Worm (Caenorhabditis elegans) whole organism, L1 larva: ENCODE measurements around the gene npp-20.

Experiments used
- ceh-82 ChIP-seq, 3 experiments: fragments of 150-350 bp in 1 of 3; sonication (generic microtip) in 2 of 3; optimal IDR thresholded peaks; 2 replicates each; lab custom pipeline; 2014 to 2017; ENCODE audit warnings: missing biosample characterization in 3 of 3, missing genetic modification characterization in 3 of 3
- efl-3 ChIP-seq: fragments of 200-800 bp; sonication (Bioruptor generic); optimal IDR thresholded peaks from 2 replicates; lab custom pipeline; 2018; ENCODE audit warnings: mild to moderate bottlenecking, missing genetic modification characterization, missing compliant biosample characterization
- elt-2 ChIP-seq: sonication (generic microtip); optimal IDR thresholded peaks from 2 replicates; lab custom pipeline; 2016; ENCODE audit warnings: missing genetic modification characterization, mild to moderate bottlenecking, inconsistent platforms, missing compliant biosample characterization, missing genetic modification reagents
- fkh-10 ChIP-seq: sonication (generic microtip); optimal IDR thresholded peaks from 2 replicates; lab custom pipeline; 2017; ENCODE audit warnings: missing biosample characterization, missing genetic modification reagents, missing genetic modification characterization
- nhr-12 ChIP-seq: sonication (generic microtip); optimal IDR thresholded peaks from 2 replicates; lab custom pipeline; 2017; ENCODE audit warnings: missing biosample characterization, missing genetic modification characterization
- nhr-237 ChIP-seq: fragments of 150-350 bp; optimal IDR thresholded peaks from 2 replicates; lab custom pipeline; 2014; ENCODE audit warnings: missing biosample characterization, missing genetic modification characterization
- nhr-28 ChIP-seq: fragments of 150-350 bp; optimal IDR thresholded peaks from 2 replicates; lab custom pipeline; 2014; ENCODE audit warnings: missing biosample characterization, missing genetic modification characterization
- snpc-4 ChIP-seq: fragments of 150-350 bp; optimal IDR thresholded peaks from 2 replicates; lab custom pipeline; 2014; ENCODE audit warnings: missing biosample characterization, missing genetic modification characterization
- snu-23 ChIP-seq: sonication (generic microtip); optimal IDR thresholded peaks from 2 replicates; lab custom pipeline; 2016; ENCODE audit warnings: missing genetic modification characterization, missing compliant biosample characterization
- tlp-1 ChIP-seq: fragments of 150-350 bp; optimal IDR thresholded peaks from 2 replicates; lab custom pipeline; 2014; ENCODE audit warnings: missing biosample characterization, missing genetic modification characterization

DNA sequence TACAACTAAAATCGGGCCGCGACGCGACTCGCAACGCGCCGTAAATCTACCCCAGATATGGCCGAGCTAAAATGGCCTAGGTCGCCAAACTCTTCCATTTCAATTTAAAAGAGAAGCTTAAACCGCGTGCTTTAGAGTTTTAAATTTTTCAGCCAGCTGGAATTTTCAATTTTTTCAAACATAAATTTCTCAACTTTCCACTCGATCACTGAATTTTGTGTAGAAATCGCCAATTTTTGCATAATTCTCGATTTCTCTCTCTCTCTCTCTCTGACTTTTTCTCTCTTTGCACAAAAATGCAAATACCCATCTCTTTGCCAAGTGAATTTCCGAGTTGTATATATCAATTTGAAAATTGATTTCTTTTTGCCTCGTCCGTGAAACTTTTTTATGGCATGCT is 27.6 kb upstream of the npp-20 start, which contains the start of gene K03H6.1:
- TF ChIP-seq tlp-1 (tag; lab: Kevin White, UChicago): no peak
- no peak for TF ChIP-seq efl-3
- TF ChIP-seq fkh-10 (GFP tag; lab: Kevin White, UChicago): no peak
- no peak for TF ChIP-seq elt-2 (tag; lab: Kevin White, UChicago)
- no peak for TF ChIP-seq nhr-12 (tag; lab: Kevin White, UChicago)
- no peak for TF ChIP-seq nhr-237 (tag; lab: Kevin White, UChicago)
- TF ChIP-seq snu-23 (GFP tag; lab: Kevin White, UChicago): no peak
- TF ChIP-seq snpc-4: no peak
- TF ChIP-seq ceh-82 (tag; optimal IDR thresholded peaks at IDR 0.05; lab: Kevin White, UChicago): no peak
- TF ChIP-seq nhr-28 (tag; lab: Kevin White, UChicago): no peak
